Worm (Caenorhabditis elegans): ENCODE data around the gene nhr-131.

The nhr-131 gene

DNA sequence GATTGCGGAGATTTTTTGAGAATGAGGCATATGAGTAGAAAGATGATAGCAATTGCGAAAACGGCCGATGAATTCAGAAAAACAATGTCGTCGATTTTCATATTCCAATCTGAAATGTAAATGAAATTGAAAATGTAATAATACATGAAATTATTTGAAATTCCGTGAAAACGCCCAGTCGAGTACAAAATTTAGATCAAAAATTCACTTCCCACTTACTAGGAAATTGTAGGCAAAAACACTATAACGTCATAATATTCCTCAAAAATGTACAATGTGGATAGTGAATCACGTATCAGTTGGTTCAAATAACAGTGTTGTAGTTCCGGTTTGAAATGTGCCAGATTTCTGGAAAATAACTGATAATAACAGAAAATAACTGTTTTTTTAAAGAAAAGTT lies 7.1 kb downstream of the nhr-131 start, which contains the start of gene str-256:
Gene str-256 (minus strand): TSS at position 101 of the 400 bp plus-strand sequence.
- TF ChIP-seq ceh-91 (GFP tag; IDR thresholded peaks at IDR 0.05): no peak
- TF ChIP-seq mcd-1 (GFP tag; IDR thresholded peaks at IDR 0.05): no peak
- no peak for TF ChIP-seq ztf-28 (GFP tag; IDR thresholded peaks at IDR 0.05)
- no peak for TF ChIP-seq ztf-3 (GFP tag; optimal IDR thresholded peaks at IDR 0.05)
- TF ChIP-seq madf-3 (GFP tag; IDR thresholded peaks at IDR 0.05): no peak
- TF ChIP-seq lsl-1 (GFP tag; optimal IDR thresholded peaks at IDR 0.05): no peak
- TF ChIP-seq efl-1 (GFP tag; optimal IDR thresholded peaks at IDR 0.05): no peak
- TF ChIP-seq ceh-58 (GFP tag; IDR thresholded peaks at IDR 0.05): no peak
- TF ChIP-seq snpc-1.3 (tag; optimal IDR thresholded peaks at IDR 0.05; ENCODE audit: insufficient read depth): no peak

- TF ChIP-seq nhr-80 (tag; optimal IDR thresholded peaks at IDR 0.05) (no peak), dpff-1 (tag; optimal IDR thresholded peaks at IDR 0.05) (no peak), die-1 (tag; optimal IDR thresholded peaks at IDR 0.05) (no peak), ceh-40 (GFP tag; IDR thresholded peaks at IDR 0.05) (no peak), repo-1 (tag; optimal IDR thresholded peaks at IDR 0.05) (no peak), snpc-1.3 (tag; optimal IDR thresholded peaks at IDR 0.05; ENCODE audit: insufficient read depth) (no peak), snpc-3.4 (tag; optimal IDR thresholded peaks at IDR 0.05) (no peak), ets-4 (GFP tag; optimal IDR thresholded peaks at IDR 0.05) (no peak), snpc-1.1 (tag; optimal IDR thresholded peaks at IDR 0.05; ENCODE audit: insufficient read depth) (no peak), nfya-2 (GFP tag; IDR thresholded peaks at IDR 0.05) (no peak), lsl-1 (GFP tag; optimal IDR thresholded peaks at IDR 0.05) (no peak)
Measured at ce11 chrV:502803-503273, 8.7 kb downstream of the nhr-131 start, which contains the start of gene T01G6.10. Gene T01G6.10, minus strand, starts transcription at chrV:503223.

DNA sequence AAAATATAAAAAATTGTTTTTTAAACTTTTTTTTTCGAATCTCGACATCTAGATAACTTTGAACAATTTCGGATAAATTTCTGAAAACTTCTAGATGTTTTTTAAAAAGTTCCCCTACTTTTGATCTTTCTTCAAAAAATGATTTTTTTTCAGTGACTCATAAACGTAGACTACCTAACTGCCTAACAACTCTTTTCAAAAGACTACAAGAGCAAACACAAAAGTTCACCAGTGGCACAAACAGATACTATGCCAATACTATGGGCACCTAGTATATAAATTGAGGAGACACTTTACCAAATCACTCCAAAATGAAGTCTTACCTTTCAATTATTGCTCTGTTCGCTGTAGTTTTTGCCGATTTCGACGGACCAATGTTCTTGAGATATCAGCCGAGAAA lies 9.6 kb downstream of the nhr-131 start, which contains the start of gene srlf-35:
Gene srlf-35 (plus strand): TSS at position 301 of the 400 bp plus-strand sequence.
- TF ChIP-seq snpc-1.1 (tag; optimal IDR thresholded peaks at IDR 0.05; ENCODE audit: insufficient read depth): no peak
- no peak for TF ChIP-seq Y53F4B.3 (GFP tag; IDR thresholded peaks at IDR 0.05)
- no peak for TF ChIP-seq B0035.1 (tag; optimal IDR thresholded peaks at IDR 0.05)
- no peak for TF ChIP-seq lin-35 (GFP tag; optimal IDR thresholded peaks at IDR 0.05)
- TF ChIP-seq K12H6.12 (tag; optimal IDR thresholded peaks at IDR 0.05): no peak
- TF ChIP-seq C06A6.2 (GFP tag; conservative IDR thresholded peaks at IDR 0.05): no peak
- no peak for TF ChIP-seq ceh-100 (GFP tag; IDR thresholded peaks at IDR 0.05)
- no peak for TF ChIP-seq nhr-27 (tag; optimal IDR thresholded peaks at IDR 0.05)
- no peak for TF ChIP-seq unc-62 (GFP tag; optimal IDR thresholded peaks at IDR 0.05)
- no peak for TF ChIP-seq somi-1 (GFP tag; optimal IDR thresholded peaks at IDR 0.05)
- no peak for TF ChIP-seq nhr-179 (tag; optimal IDR thresholded peaks at IDR 0.05)
- TF ChIP-seq rcor-1 (GFP tag; IDR thresholded peaks at IDR 0.05): no peak

- TF ChIP-seq ceh-27 (GFP tag; optimal IDR thresholded peaks at IDR 0.05) (no peak), sea-2 (GFP tag; IDR thresholded peaks at IDR 0.05) (no peak), ekl-4 (GFP tag; IDR thresholded peaks at IDR 0.05) (no peak), rcor-1 (GFP tag; IDR thresholded peaks at IDR 0.05) (no peak), hrde-1 (tag; optimal IDR thresholded peaks at IDR 0.05; ENCODE audit: borderline replicate concordance) (no peak), ceh-58 (GFP tag; IDR thresholded peaks at IDR 0.05) (no peak), tbp1 (GFP tag; optimal IDR thresholded peaks at IDR 0.05) (no peak), akir-1 (GFP tag; optimal IDR thresholded peaks at IDR 0.05) (no peak), snpc-1.1 (tag; optimal IDR thresholded peaks at IDR 0.05; ENCODE audit: insufficient read depth) (no peak), snpc-1.3 (tag; optimal IDR thresholded peaks at IDR 0.05; ENCODE audit: insufficient read depth) (no peak), atf-7 (tag; optimal IDR thresholded peaks at IDR 0.05) (no peak), unc-62 (GFP tag; optimal IDR thresholded peaks at IDR 0.05) (no peak), ceh-79 (tag; optimal IDR thresholded peaks at IDR 0.05) (no peak), F22D6.2 (tag; optimal IDR thresholded peaks at IDR 0.05) (no peak), ZK185.1 (tag; optimal IDR thresholded peaks at IDR 0.05; ENCODE audit: poor library complexity, severe bottlenecking) (no peak)
Measured at ce11 chrV:505191-505590, 11.0 kb downstream of the nhr-131 start, which contains the start of gene srlf-19. Gene srlf-19, plus strand, starts transcription at chrV:505491.
